Fruit fly (Drosophila melanogaster) whole organism, prepupa: ENCODE measurements around the gene CG7430.

Experiments
- CG10669 ChIP-seq: fragments of 200-800 bp; sonication (Bioruptor generic); optimal IDR thresholded peaks from 3 replicates; lab custom pipeline; 2018; ENCODE audit warnings: missing biosample characterization, mild to moderate bottlenecking, missing genetic modification characterization, moderate library complexity
- CG1621 ChIP-seq: fragments of 200-800 bp; sonication (Bioruptor generic); optimal IDR thresholded peaks from 3 replicates; lab custom pipeline; 2018; ENCODE audit warnings: missing biosample characterization, mild to moderate bottlenecking, missing genetic modification characterization
- CG31627 ChIP-seq: fragments of 200-800 bp; sonication (Bioruptor generic); optimal IDR thresholded peaks from 3 replicates; lab custom pipeline; 2016; ENCODE audit warnings: missing biosample characterization, missing genetic modification characterization
- Eip75B ChIP-seq: fragments of 200-800 bp; sonication (Bioruptor generic); optimal IDR thresholded peaks from 3 replicates; lab custom pipeline; 2016; ENCODE audit warnings: missing biosample characterization, missing genetic modification characterization
- Sox102F ChIP-seq: fragments of 200-800 bp; sonication (Bioruptor generic); optimal IDR thresholded peaks from 2 replicates; lab custom pipeline; 2016; ENCODE audit warnings: missing biosample characterization, mild to moderate bottlenecking, missing genetic modification characterization
- cyc ChIP-seq: fragments of 200-800 bp; sonication (Bioruptor generic); optimal IDR thresholded peaks from 3 replicates; lab custom pipeline; 2016; ENCODE audit warnings: missing biosample characterization, missing genetic modification characterization
- fkh ChIP-seq: fragments of 200-800 bp; sonication (Bioruptor generic); optimal IDR thresholded peaks from 3 replicates; lab custom pipeline; 2017; ENCODE audit warnings: missing biosample characterization, mild to moderate bottlenecking, missing genetic modification characterization, moderate library complexity
- salr ChIP-seq, 2 experiments: fragments of 200-800 bp; sonication (Bioruptor generic); optimal IDR thresholded peaks; 3 replicates each; lab custom pipeline; 2016 to 2018; ENCODE audit warnings: missing biosample characterization in 2 of 2, missing genetic modification characterization in 2 of 2, mild to moderate bottlenecking in 1 of 2
- ss ChIP-seq, 2 experiments: fragments of 200-800 bp; sonication (Bioruptor generic); optimal IDR thresholded peaks; 2 replicates in 1 of 2; 3 replicates in 1 of 2; lab custom pipeline; 2017 to 2018; ENCODE audit warnings: mild to moderate bottlenecking in 2 of 2, missing biosample characterization in 2 of 2, missing genetic modification characterization in 2 of 2, moderate library complexity in 1 of 2

dm6 chr3L:17802107-17802506, 44.6 kb upstream of the CG7430 start, which contains the start of gene NUCB1:
- peak; percentile 82 for TF ChIP-seq fkh
- TF ChIP-seq CG31627 (GFP tag; lab: Kevin White, UChicago), result peak; percentile 13
- no peak for TF ChIP-seq CG10669 (GFP tag; lab: Kevin White, UChicago)
- no peak for TF ChIP-seq salr (GFP tag; optimal IDR thresholded peaks at IDR 0.05; lab: Kevin White, UChicago)
- TF ChIP-seq Eip75B, result no peak
- TF ChIP-seq CG1621, result no peak
- TF ChIP-seq Sox102F, result no peak
- TF ChIP-seq ss (GFP tag; optimal IDR thresholded peaks at IDR 0.05; lab: Kevin White, UChicago), result no peak
- TF ChIP-seq cyc, result peak; percentile 30
